Worm (Caenorhabditis elegans) whole organism, midembryonic: Measurements from ENCODE around the gene try-13.

Source experiments
- T22C8.4 ChIP-seq: fragments of 200-800 bp; sonication (Bioruptor generic); IDR thresholded peaks from 2 replicates; pipeline ENCODE4 v1.3.6; 2022; ENCODE audit warnings: missing genetic modification characterization, missing compliant biosample characterization
- cog-1 ChIP-seq: sonication (generic microtip); optimal IDR thresholded peaks from 2 replicates; lab custom pipeline; 2016; ENCODE audit warnings: missing genetic modification characterization, missing compliant biosample characterization
- ref-1 ChIP-seq: fragments of 200-800 bp; sonication (Bioruptor generic); conservative IDR thresholded peaks from 2 replicates; pipeline ENCODE4 v1.3.6; 2022; ENCODE audit warnings: missing genetic modification reagents, missing genetic modification characterization, missing compliant biosample characterization
- tab-1 ChIP-seq: fragments of 200-800 bp; sonication (Bioruptor generic); IDR thresholded peaks from 2 replicates; pipeline ENCODE4 v1.3.6; 2022; ENCODE audit warnings: missing genetic modification characterization, missing compliant biosample characterization
- ztf-29 ChIP-seq: fragments of 200-800 bp; sonication (Bioruptor generic); IDR thresholded peaks from 2 replicates; pipeline ENCODE4 v1.3.6; 2022; ENCODE audit warnings: missing genetic modification reagents, missing genetic modification characterization, missing compliant biosample characterization

DNA sequence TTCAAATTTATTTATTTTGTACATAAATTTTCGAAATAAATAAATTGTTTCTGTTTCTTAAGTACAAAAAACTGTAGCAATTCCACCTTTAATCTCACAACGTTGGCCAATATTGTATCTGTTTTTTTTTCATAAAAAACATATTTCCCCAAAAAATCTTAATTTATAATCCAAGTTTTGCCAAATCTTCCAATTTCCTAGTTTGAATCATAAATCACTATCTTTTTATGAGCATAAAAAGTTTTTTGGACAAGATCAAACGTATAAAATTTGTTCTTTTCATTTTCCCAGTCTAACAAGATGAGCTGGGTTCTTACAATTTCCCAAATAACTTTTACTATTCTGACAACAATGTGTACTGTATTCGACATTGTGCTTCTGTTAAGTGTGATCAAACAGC, 19.7 kb upstream of the try-13 start, which contains the start of gene srxa-4:
- TF ChIP-seq T22C8.4: no peak
- no peak for TF ChIP-seq ref-1 (GFP tag; lab: Robert Waterston, UW)
- no peak for TF ChIP-seq cog-1 (tag; lab: Kevin White, UChicago)
- TF ChIP-seq ztf-29 (GFP tag; lab: Robert Waterston, UW): no peak
- TF ChIP-seq tab-1: no peak
